Worm (Caenorhabditis elegans): ENCODE data around the gene dmd-7.

The dmd-7 gene

ce11 chrV:6277178-6277834, 30.6 kb downstream of the dmd-7 start (continued):
- TF ChIP-seq nhr-25 (tag; optimal IDR thresholded peaks at IDR 0.05; ENCODE audit: borderline replicate concordance, insufficient read depth) = no peak
- TF ChIP-seq ceh-44 (GFP tag; IDR thresholded peaks at IDR 0.05) = no peak
- TF ChIP-seq attf-4 (tag; optimal IDR thresholded peaks at IDR 0.05) = no peak
- no peak for TF ChIP-seq dpl-1 (GFP tag; optimal IDR thresholded peaks at IDR 0.05)
- no peak for TF ChIP-seq vab-7 (GFP tag; IDR thresholded peaks at IDR 0.05)
- peak; percentile 86 for TF ChIP-seq ama-1 (optimal IDR thresholded peaks at IDR 0.05)
- no peak for TF ChIP-seq madf-5 (GFP tag; IDR thresholded peaks at IDR 0.05)

ce11 chrV:6278117-6279081, 31.7 kb downstream of the dmd-7 start, which contains the start of gene fil-2:
fil-2 (plus strand) TSS chrV:6279031.
- no peak for TF ChIP-seq F49E8.2 (tag; optimal IDR thresholded peaks at IDR 0.05; ENCODE audit: borderline replicate concordance)
- TF ChIP-seq nhr-10 (tag; optimal IDR thresholded peaks at IDR 0.05) = no peak
- no peak for TF ChIP-seq dpl-1 (GFP tag; optimal IDR thresholded peaks at IDR 0.05)
- TF ChIP-seq set-16 (GFP tag; IDR thresholded peaks at IDR 0.05) = no peak
- peak; percentile 50 to 58 for TF ChIP-seq unc-62 (GFP tag; optimal IDR thresholded peaks at IDR 0.05 in 1 of 2)
- no peak for TF ChIP-seq unc-62 (tag; optimal IDR thresholded peaks at IDR 0.05)
- TF ChIP-seq mdl-1 (tag; optimal IDR thresholded peaks at IDR 0.05) = no peak
- TF ChIP-seq rbr-2 (tag; optimal IDR thresholded peaks at IDR 0.05) = no peak
- peak; percentile 59 for TF ChIP-seq nhr-6 (tag; optimal IDR thresholded peaks at IDR 0.05)
- TF ChIP-seq jun-1 (tag; optimal IDR thresholded peaks at IDR 0.05) = no peak
- TF ChIP-seq duxl-1 (tag; optimal IDR thresholded peaks at IDR 0.05; ENCODE audit: poor library complexity) = peak; percentile 54
- TF ChIP-seq mxl-3 (GFP tag; optimal IDR thresholded peaks at IDR 0.05) = no peak
- TF ChIP-seq nhr-111 (GFP tag; optimal IDR thresholded peaks at IDR 0.05) = no peak
- TF ChIP-seq lin-1 (GFP tag; IDR thresholded peaks at IDR 0.05) = no peak
- no peak for TF ChIP-seq daf-12 (tag; optimal IDR thresholded peaks at IDR 0.05)
- peak; percentile 73; the same call in 1 of the 2 replicates for TF ChIP-seq nhr-42 (GFP tag; IDR thresholded peaks at IDR 0.05)
- peak; percentile 52 for TF ChIP-seq zip-2 (tag; optimal IDR thresholded peaks at IDR 0.05)
- peak; percentile 67; the same call in 1 of the 2 replicates for TF ChIP-seq Y75B8A.6 (GFP tag; IDR thresholded peaks at IDR 0.05)
- TF ChIP-seq nhr-25 (tag; optimal IDR thresholded peaks at IDR 0.05; ENCODE audit: borderline replicate concordance, insufficient read depth) = peak; percentile 28
- no peak for TF ChIP-seq ceh-32 (tag; optimal IDR thresholded peaks at IDR 0.05; ENCODE audit: poor library complexity)
- peak; percentile 24 for TF ChIP-seq ama-1 (optimal IDR thresholded peaks at IDR 0.05)
- TF ChIP-seq nhr-77 (tag; optimal IDR thresholded peaks at IDR 0.05) = peak; percentile 93
- no peak for TF ChIP-seq mdt-29 (GFP tag; IDR thresholded peaks at IDR 0.05)
- TF ChIP-seq egl-27 (tag; optimal IDR thresholded peaks at IDR 0.05) = no peak
- no peak; a peak in 1 of 4 replicates for TF ChIP-seq madf-5 (GFP tag; IDR thresholded peaks at IDR 0.05)
- TF ChIP-seq zfp-3 (GFP tag; conservative IDR thresholded peaks at IDR 0.05) = peak; percentile 99
- no peak for TF ChIP-seq tag-97 (GFP tag; IDR thresholded peaks at IDR 0.05)
- TF ChIP-seq T20F7.1 (GFP tag; optimal IDR thresholded peaks at IDR 0.05) = peak; percentile 66
- peak in 1 of 2 experiments; percentile 12 for TF ChIP-seq hif-1 (tag; optimal IDR thresholded peaks at IDR 0.05)
- no peak for TF ChIP-seq aly-2 (tag; optimal IDR thresholded peaks at IDR 0.05)
- no peak for TF ChIP-seq php-3 (GFP tag; IDR thresholded peaks at IDR 0.05)
- TF ChIP-seq nhr-76 (tag; optimal IDR thresholded peaks at IDR 0.05) = no peak
- TF ChIP-seq zag-1 (tag; optimal IDR thresholded peaks at IDR 0.05) = no peak
- no peak for TF ChIP-seq fos-1 (tag; optimal IDR thresholded peaks at IDR 0.05)
- TF ChIP-seq Y105C5A.15 (GFP tag; IDR thresholded peaks at IDR 0.05) = no peak
- TF ChIP-seq attf-4 (tag; optimal IDR thresholded peaks at IDR 0.05) = no peak
- TF ChIP-seq lim-7 (GFP tag; IDR thresholded peaks at IDR 0.05) = no peak
- TF ChIP-seq ceh-20 (GFP tag; IDR thresholded peaks at IDR 0.05) = 0 out of 2 replicates have a peak, but pooled peaks have one; percentile 8
- no peak for TF ChIP-seq zfp-2 (tag; optimal IDR thresholded peaks at IDR 0.05)
- TF ChIP-seq nhr-41 (GFP tag; IDR thresholded peaks at IDR 0.05) = no peak
- TF ChIP-seq dmd-8 (GFP tag; IDR thresholded peaks at IDR 0.05) = no peak
- TF ChIP-seq R02D3.7 (tag; optimal IDR thresholded peaks at IDR 0.05) = no peak
- TF ChIP-seq ceh-82 (tag; optimal IDR thresholded peaks at IDR 0.05) = no peak
- peak; percentile 58; the same call in 1 of the 2 replicates for TF ChIP-seq tra-1 (GFP tag; IDR thresholded peaks at IDR 0.05)
